Fruit fly (Drosophila melanogaster): ENCODE measurements around the gene CG13255.
A peak's percentile ranks its signal among the peaks of the same experiment; 100 is the strongest.

Gene CG13255

DNA sequence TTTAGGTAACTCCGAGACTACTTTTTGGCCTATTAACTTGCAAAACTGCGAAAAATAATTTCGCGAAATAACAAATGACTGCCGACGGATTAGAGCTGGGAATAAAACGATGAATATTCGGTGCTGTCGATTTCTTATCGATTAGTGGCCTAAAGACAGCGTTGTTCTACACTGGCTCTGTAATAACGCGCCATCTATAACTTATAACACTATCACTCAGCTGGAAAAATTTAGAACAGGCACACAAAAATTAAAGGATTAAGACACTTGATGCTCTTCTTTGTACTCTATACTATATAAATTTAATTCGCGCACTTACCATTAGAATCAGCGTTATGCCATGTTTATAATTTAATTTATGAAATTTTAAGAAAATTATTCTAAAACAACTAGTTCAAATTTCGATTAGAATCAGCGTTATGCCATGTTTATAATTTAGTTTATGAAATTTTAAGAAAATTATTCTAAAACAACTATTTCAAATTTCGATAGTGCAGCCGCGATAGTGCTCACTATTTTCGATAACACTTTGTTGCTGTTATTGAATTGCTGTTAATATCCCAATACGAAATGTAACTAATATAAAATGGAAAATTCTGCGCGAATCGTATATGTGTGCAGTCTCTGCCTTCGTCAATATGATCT, 4.3 kb downstream of the CG13255 start, which contains the start of the genes CSN3 and CG11456 (continued):
- TF ChIP-seq D (optimal IDR thresholded peaks at IDR 0.05) (no peak), D (GFP tag; optimal IDR thresholded peaks at IDR 0.05) (no peak), Side (GFP tag; optimal IDR thresholded peaks at IDR 0.05) (peak; percentile 14), CG4328 (GFP tag; optimal IDR thresholded peaks at IDR 0.05) (no peak), pnt (GFP tag; optimal IDR thresholded peaks at IDR 0.05) (peak; percentile 5), CG10431 (GFP tag; optimal IDR thresholded peaks at IDR 0.05) (no peak), CG10209 (GFP tag; optimal IDR thresholded peaks at IDR 0.05) (no peak), ato (GFP tag; IDR thresholded peaks at IDR 0.05; ENCODE audit: partially characterized antibody) (peak; percentile 50; the same call in 1 of the 2 replicates), CG4820 (GFP tag; optimal IDR thresholded peaks at IDR 0.05) (peak; percentile 34), CG1602 (GFP tag; optimal IDR thresholded peaks at IDR 0.05) (peak; percentile 21), CG42726 (GFP tag; IDR thresholded peaks at IDR 0.05; ENCODE audit: partially characterized antibody) (no peak), CG6765 (GFP tag; optimal IDR thresholded peaks at IDR 0.05) (no peak), eve (GFP tag; optimal IDR thresholded peaks at IDR 0.05) (no peak), slou (GFP tag; optimal IDR thresholded peaks at IDR 0.05) (no peak), CG1792 (GFP tag; optimal IDR thresholded peaks at IDR 0.05) (peak; percentile 24), CG12659 (GFP tag; optimal IDR thresholded peaks at IDR 0.05) (peak; percentile 79), insv (GFP tag; optimal IDR thresholded peaks at IDR 0.05) (peak in 1 of 2 experiments; percentile 7), CG18011 (GFP tag; optimal IDR thresholded peaks at IDR 0.05) (no peak), dpn (GFP tag; optimal IDR thresholded peaks at IDR 0.05) (peak; percentile 61 to 64), cas (GFP tag; IDR thresholded peaks at IDR 0.05) (no peak), dysf (GFP tag; IDR thresholded peaks at IDR 0.05) (no peak; the same call in 2 of the 3 replicates), otp (GFP tag; IDR thresholded peaks at IDR 0.05) (no peak), CG15601 (tag; optimal IDR thresholded peaks at IDR 0.05) (no peak), inv (GFP tag; IDR thresholded peaks at IDR 0.05; ENCODE audit: partially characterized antibody) (peak; percentile 56), CG15269 (tag; optimal IDR thresholded peaks at IDR 0.05) (no peak), CG18599 (GFP tag; optimal IDR thresholded peaks at IDR 0.05) (peak; percentile 23), phol (tag; optimal IDR thresholded peaks at IDR 0.05) (peak; percentile 65), hth (optimal IDR thresholded peaks at IDR 0.05) (no peak), fd102C (GFP tag; optimal IDR thresholded peaks at IDR 0.05) (no peak), CG6813 (GFP tag; optimal IDR thresholded peaks at IDR 0.05) (no peak), ase (GFP tag; IDR thresholded peaks at IDR 0.05) (no peak), twi (tag; optimal IDR thresholded peaks at IDR 0.05) (no peak), CG11085 (GFP tag; IDR thresholded peaks at IDR 0.05) (no peak), CG30403 (GFP tag; optimal IDR thresholded peaks at IDR 0.05) (peak; percentile 58), Gug (GFP tag; IDR thresholded peaks at IDR 0.05) (no peak), sd (tag; optimal IDR thresholded peaks at IDR 0.05) (no peak), slbo (GFP tag; IDR thresholded peaks at IDR 0.05) (peak; percentile 67), CG12236 (GFP tag; optimal IDR thresholded peaks at IDR 0.05) (no peak), CG6175 (GFP tag; IDR thresholded peaks at IDR 0.05) (no peak), nmo (GFP tag; optimal IDR thresholded peaks at IDR 0.05) (peak; percentile 52), chinmo (GFP tag; IDR thresholded peaks at IDR 0.05; ENCODE audit: partially characterized antibody) (no peak), salm (tag; optimal IDR thresholded peaks at IDR 0.05) (no peak), CG8765 (GFP tag; IDR thresholded peaks at IDR 0.05) (no peak), esg (GFP tag; conservative IDR thresholded peaks at IDR 0.05) (no peak), Oaz (GFP tag; IDR thresholded peaks at IDR 0.05) (no peak), peb (GFP tag; IDR thresholded peaks at IDR 0.05) (no peak), CG3847 (GFP tag; IDR thresholded peaks at IDR 0.05) (peak; percentile 64), Nf-YA (GFP tag; IDR thresholded peaks at IDR 0.05) (no peak), tap (tag; optimal IDR thresholded peaks at IDR 0.05) (no peak), tll (GFP tag; optimal IDR thresholded peaks at IDR 0.05) (no peak)

Measured in whole organism, embryonic.